Fruit fly (Drosophila melanogaster): Measurements from ENCODE around the gene CG2975.
A peak's percentile ranks its signal among the peaks of the same experiment; 100 is the strongest.

The CG2975 gene

DNA sequence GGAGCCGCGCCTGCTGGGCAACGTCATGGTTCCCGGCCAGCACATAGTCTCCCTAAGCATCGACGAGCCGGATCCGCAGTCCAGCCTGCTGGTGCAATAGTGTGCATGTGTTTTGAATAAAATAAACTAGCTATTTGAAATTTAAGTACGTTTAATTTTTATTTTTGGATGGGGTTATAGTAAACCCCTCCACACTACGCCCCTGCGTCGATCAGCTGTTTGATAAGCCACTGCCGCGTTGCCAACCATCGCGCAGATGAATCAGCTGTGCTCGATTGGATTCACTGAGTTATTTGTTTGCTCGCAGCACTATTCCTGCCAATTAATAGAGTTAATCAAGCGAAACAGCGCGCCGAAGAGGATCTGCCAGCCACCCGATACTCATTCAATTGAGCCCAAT, 38.9 kb downstream of the CG2975 start, which contains the start of gene RabGGTb (continued):
- TF ChIP-seq Hmr (GFP tag; optimal IDR thresholded peaks at IDR 0.05): peak; percentile 50
- TF ChIP-seq exex (tag; optimal IDR thresholded peaks at IDR 0.05): peak; percentile 16
- TF ChIP-seq CG4424 (GFP tag; optimal IDR thresholded peaks at IDR 0.05): peak; percentile 58
- TF ChIP-seq CG10462 (GFP tag; optimal IDR thresholded peaks at IDR 0.05): no peak
- TF ChIP-seq CG9727 (GFP tag; optimal IDR thresholded peaks at IDR 0.05): peak; percentile 57
- TF ChIP-seq CG3847 (GFP tag; IDR thresholded peaks at IDR 0.05): peak; percentile 83
- TF ChIP-seq Hr78 (GFP tag; optimal IDR thresholded peaks at IDR 0.05): no peak
- TF ChIP-seq Bteb2 (GFP tag; optimal IDR thresholded peaks at IDR 0.05): peak; percentile 45
- peak; percentile 70 for TF ChIP-seq H2.0 (GFP tag; IDR thresholded peaks at IDR 0.05)
- peak; percentile 16 for TF ChIP-seq CG1602 (GFP tag; optimal IDR thresholded peaks at IDR 0.05)
- TF ChIP-seq gcm2 (GFP tag; optimal IDR thresholded peaks at IDR 0.05): peak; percentile 39
- TF ChIP-seq Scr (GFP tag; IDR thresholded peaks at IDR 0.05; ENCODE audit: partially characterized antibody): 0 out of 2 replicates have a peak, but pooled peaks have one; percentile 10
- peak; percentile 41 for TF ChIP-seq HHEX (GFP tag; optimal IDR thresholded peaks at IDR 0.05)
- no peak for TF ChIP-seq CG3838 (GFP tag; optimal IDR thresholded peaks at IDR 0.05)
- TF ChIP-seq unc-4 (GFP tag; IDR thresholded peaks at IDR 0.05; ENCODE audit: partially characterized antibody): peak; percentile 48
- TF ChIP-seq tup (GFP tag; optimal IDR thresholded peaks at IDR 0.05): peak; percentile 50
- peak; percentile 48 for TF ChIP-seq dmrt99B (tag; optimal IDR thresholded peaks at IDR 0.05)
- TF ChIP-seq CG7987 (GFP tag; optimal IDR thresholded peaks at IDR 0.05): no peak
- TF ChIP-seq CG4730 (GFP tag; IDR thresholded peaks at IDR 0.05): peak; percentile 62
- TF ChIP-seq CG10959 (GFP tag; IDR thresholded peaks at IDR 0.05): 0 out of 2 replicates have a peak, but pooled peaks have one; percentile 41
- no peak for TF ChIP-seq CkIIα-i1 (GFP tag; IDR thresholded peaks at IDR 0.05)
- no peak for TF ChIP-seq Hr39 (optimal IDR thresholded peaks at IDR 0.05)
- peak; percentile 13 for TF ChIP-seq eyg (GFP tag; optimal IDR thresholded peaks at IDR 0.05)
- TF ChIP-seq crc (GFP tag; optimal IDR thresholded peaks at IDR 0.05): peak; percentile 26
- peak; percentile 70 for TF ChIP-seq CG11085 (GFP tag; IDR thresholded peaks at IDR 0.05)
- TF ChIP-seq CG43689 (GFP tag; IDR thresholded peaks at IDR 0.05): peak; percentile 50; the same call in 1 of the 2 replicates
- peak; percentile 12 for TF ChIP-seq CG15696 (tag; optimal IDR thresholded peaks at IDR 0.05)
- no peak for TF ChIP-seq ro (GFP tag; IDR thresholded peaks at IDR 0.05)
- TF ChIP-seq Adf1 (GFP tag; IDR thresholded peaks at IDR 0.05): peak; percentile 54; the same call in 1 of the 2 replicates
- TF ChIP-seq CG11723 (GFP tag; optimal IDR thresholded peaks at IDR 0.05): peak; percentile 24
- TF ChIP-seq CG9876 (GFP tag; optimal IDR thresholded peaks at IDR 0.05): no peak
- TF ChIP-seq Trl (optimal IDR thresholded peaks at IDR 0.05): no peak
- peak; percentile 35 for TF ChIP-seq Trl (GFP tag; optimal IDR thresholded peaks at IDR 0.05)
- no peak for TF ChIP-seq Abd-B (GFP tag; optimal IDR thresholded peaks at IDR 0.05)
- TF ChIP-seq CG11093 (GFP tag; IDR thresholded peaks at IDR 0.05): peak; percentile 50; the same call in 1 of the 3 replicates
- peak; percentile 33 for TF ChIP-seq CG17359 (tag; optimal IDR thresholded peaks at IDR 0.05)
- TF ChIP-seq CG8765 (GFP tag; IDR thresholded peaks at IDR 0.05): peak; percentile 46
- peak; percentile 55; the same call in 1 of the 2 replicates for TF ChIP-seq CG31224 (GFP tag; IDR thresholded peaks at IDR 0.05)
- TF ChIP-seq Pdp1 (GFP tag; optimal IDR thresholded peaks at IDR 0.05): peak; percentile 50 to 59
- TF ChIP-seq Nf-YA (GFP tag; IDR thresholded peaks at IDR 0.05): no peak
- TF ChIP-seq CG31365 (tag; optimal IDR thresholded peaks at IDR 0.05): no peak
- TF ChIP-seq CG10654 (GFP tag; optimal IDR thresholded peaks at IDR 0.05): no peak
- TF ChIP-seq CG11398 (GFP tag; optimal IDR thresholded peaks at IDR 0.05): peak; percentile 41
- peak; percentile 39 for TF ChIP-seq Dek (tag; optimal IDR thresholded peaks at IDR 0.05)
- TF ChIP-seq grau (tag; optimal IDR thresholded peaks at IDR 0.05): peak; percentile 55
- no peak for TF ChIP-seq CTCF (GFP tag; optimal IDR thresholded peaks at IDR 0.05)
- TF ChIP-seq CG10366 (GFP tag; IDR thresholded peaks at IDR 0.05): peak; percentile 68
- TF ChIP-seq ab (GFP tag; optimal IDR thresholded peaks at IDR 0.05): peak; percentile 7
- TF ChIP-seq dan (GFP tag; IDR thresholded peaks at IDR 0.05): no peak
- TF ChIP-seq B-H2 (GFP tag; optimal IDR thresholded peaks at IDR 0.05): peak; percentile 65
- TF ChIP-seq MTF-1 (GFP tag; optimal IDR thresholded peaks at IDR 0.05; ENCODE audit: borderline replicate concordance): peak; percentile 11
- peak; percentile 25 for TF ChIP-seq Blimp-1 (GFP tag; optimal IDR thresholded peaks at IDR 0.05)

Measured in whole organism, embryonic.